Worm (Caenorhabditis elegans): Measurements from ENCODE around the gene T24H7.9.

The T24H7.9 gene

DNA sequence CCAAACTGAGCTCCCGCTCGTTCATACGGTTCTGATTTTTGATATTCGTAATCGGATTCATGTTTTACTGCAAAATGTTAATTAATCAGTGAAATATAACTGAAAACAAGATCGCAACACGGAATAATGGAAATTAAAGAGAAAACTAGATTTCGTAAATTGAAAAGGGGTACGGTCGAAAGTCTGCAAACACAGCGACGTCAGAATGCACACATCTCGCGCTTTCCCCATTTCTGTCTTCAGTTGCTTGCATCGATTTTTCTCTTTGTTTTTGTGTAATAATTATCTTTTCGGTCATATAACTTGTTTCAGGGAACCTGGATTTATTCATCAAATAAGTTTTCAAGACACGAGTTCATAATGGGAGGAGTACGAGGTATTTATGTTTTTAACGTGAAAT is 38.4 kb downstream of the T24H7.9 start, which contains the start of the genes rbmx-2 and C30B5.2:
TSS of gene rbmx-2 (minus strand) at position 74 of the 400 bp plus-strand sequence.
TSS of gene C30B5.2 (plus strand) at position 306 of the 400 bp plus-strand sequence.
- TF ChIP-seq elt-2 (tag; optimal IDR thresholded peaks at IDR 0.05) (no peak), lin-39 (tag; optimal IDR thresholded peaks at IDR 0.05) (no peak), nhr-19 (GFP tag; conservative IDR thresholded peaks at IDR 0.05) (no peak), sox-4 (tag; optimal IDR thresholded peaks at IDR 0.05) (no peak), Y116A8C.19 (tag; optimal IDR thresholded peaks at IDR 0.05; ENCODE audit: borderline replicate concordance) (no peak), C04F5.9 (tag; optimal IDR thresholded peaks at IDR 0.05) (no peak), nhr-85 (tag) (no peak), alr-1 (tag; optimal IDR thresholded peaks at IDR 0.05; ENCODE audit: borderline replicate concordance) (no peak), pax-3 (tag; optimal IDR thresholded peaks at IDR 0.05) (no peak), mab-9 (GFP tag; IDR thresholded peaks at IDR 0.05) (no peak), ceh-8 (GFP tag; optimal IDR thresholded peaks at IDR 0.05) (no peak), nhr-28 (tag; optimal IDR thresholded peaks at IDR 0.05) (no peak), ets-5 (GFP tag; IDR thresholded peaks at IDR 0.05) (no peak), xbp-1 (tag; optimal IDR thresholded peaks at IDR 0.05) (peak; percentile 37), unc-86 (tag; optimal IDR thresholded peaks at IDR 0.05) (peak; percentile 8), vab-15 (tag; optimal IDR thresholded peaks at IDR 0.05) (no peak), nhr-77 (tag; optimal IDR thresholded peaks at IDR 0.05) (no peak), C34B4.2 (tag; optimal IDR thresholded peaks at IDR 0.05) (no peak), tbx-2 (tag; optimal IDR thresholded peaks at IDR 0.05) (peak; percentile 42), egl-27 (tag; optimal IDR thresholded peaks at IDR 0.05) (no peak), unc-62 (GFP tag; optimal IDR thresholded peaks at IDR 0.05) (no peak), egl-13 (tag; optimal IDR thresholded peaks at IDR 0.05) (no peak), rnt-1 (tag; optimal IDR thresholded peaks at IDR 0.05) (peak; percentile 42), ztf-4 (tag; optimal IDR thresholded peaks at IDR 0.05) (no peak), fkh-4 (tag; optimal IDR thresholded peaks at IDR 0.05; ENCODE audit: borderline replicate concordance) (no peak), irx-1 (tag; optimal IDR thresholded peaks at IDR 0.05) (peak; percentile 1), unc-130 (tag; optimal IDR thresholded peaks at IDR 0.05) (peak; percentile 19), sup-37 (GFP tag; optimal IDR thresholded peaks at IDR 0.05) (no peak), grh-1 (GFP tag; IDR thresholded peaks at IDR 0.05) (no peak), efl-3 (GFP tag; optimal IDR thresholded peaks at IDR 0.05) (no peak), nhr-90 (tag; optimal IDR thresholded peaks at IDR 0.05; ENCODE audit: poor library complexity) (no peak), mep-1 (tag; optimal IDR thresholded peaks at IDR 0.05) (peak; percentile 74), nhr-76 (tag; optimal IDR thresholded peaks at IDR 0.05) (no peak), lin-35 (GFP tag; optimal IDR thresholded peaks at IDR 0.05) (peak; percentile 37 to 69), fos-1 (tag; optimal IDR thresholded peaks at IDR 0.05) (no peak), hlh-17 (GFP tag; optimal IDR thresholded peaks at IDR 0.05; ENCODE audit: borderline replicate concordance) (no peak), nhr-12 (tag; optimal IDR thresholded peaks at IDR 0.05) (no peak), ceh-90 (tag; optimal IDR thresholded peaks at IDR 0.05) (no peak), F16B12.6 (tag; optimal IDR thresholded peaks at IDR 0.05) (peak; percentile 94), dsc-1 (tag; optimal IDR thresholded peaks at IDR 0.05) (no peak), lin-14 (GFP tag; optimal IDR thresholded peaks at IDR 0.05) (no peak), nhr-20 (tag; optimal IDR thresholded peaks at IDR 0.05) (peak; percentile 41), fkh-8 (tag; optimal IDR thresholded peaks at IDR 0.05) (no peak), swsn-7 (tag; optimal IDR thresholded peaks at IDR 0.05) (peak; percentile 47), lir-3 (tag; optimal IDR thresholded peaks at IDR 0.05; ENCODE audit: poor library complexity) (peak; percentile 73), dpl-1 (GFP tag; optimal IDR thresholded peaks at IDR 0.05) (peak; percentile 46 to 69 (median 67)), unc-30 (tag; optimal IDR thresholded peaks at IDR 0.05) (no peak), lin-13 (GFP tag; optimal IDR thresholded peaks at IDR 0.05) (peak; percentile 6), ceh-82 (tag; optimal IDR thresholded peaks at IDR 0.05) (peak in 2 of 3 experiments; percentile 31 to 36), lsy-2 (tag; optimal IDR thresholded peaks at IDR 0.05) (peak; percentile 83 to 94), snu-23 (GFP tag; optimal IDR thresholded peaks at IDR 0.05) (no peak), lin-15B (tag; optimal IDR thresholded peaks at IDR 0.05) (no peak), ceh-88 (GFP tag; IDR thresholded peaks at IDR 0.05) (no peak)

All from whole organism, L1 larva.